Worm (Caenorhabditis elegans) whole organism, mixed stage, embryonic: ENCODE measurements around the gene Y48C3A.5.

Experiments
- M03D4.4 ChIP-seq: sonication (generic microtip); optimal IDR thresholded peaks from 2 replicates; lab custom pipeline; 2017; ENCODE audit warnings: mild to moderate bottlenecking, missing genetic modification characterization, missing compliant biosample characterization
- bed-3 ChIP-seq: fragments of 200-800 bp; sonication (Bioruptor generic); optimal IDR thresholded peaks from 3 replicates; lab custom pipeline; 2018; ENCODE audit warnings: mild to moderate bottlenecking, missing genetic modification characterization, moderate library complexity, missing compliant biosample characterization
- blmp-1 ChIP-seq: fragments of 150-350 bp; optimal IDR thresholded peaks from 2 replicates; lab custom pipeline; 2014; ENCODE audit warnings: missing biosample characterization, missing genetic modification characterization
- ceh-39 ChIP-seq: fragments of 150-350 bp; optimal IDR thresholded peaks from 2 replicates; lab custom pipeline; 2014; ENCODE audit warnings: missing biosample characterization, missing genetic modification characterization
- ceh-43 ChIP-seq: fragments of 200-800 bp; sonication (Bioruptor generic); optimal IDR thresholded peaks from 2 replicates; lab custom pipeline; 2018; ENCODE audit warnings: mild to moderate bottlenecking, missing genetic modification characterization, moderate library complexity, missing compliant biosample characterization
- ceh-83 ChIP-seq: fragments of 200-800 bp; sonication (Bioruptor generic); optimal IDR thresholded peaks from 2 replicates; lab custom pipeline; 2018; ENCODE audit warnings: mild to moderate bottlenecking, missing genetic modification characterization, missing compliant biosample characterization
- ces-1 ChIP-seq: fragments of 150-350 bp; optimal IDR thresholded peaks from 2 replicates; lab custom pipeline; 2014; ENCODE audit warnings: missing biosample characterization, missing genetic modification reagents, missing genetic modification characterization
- cnd-1 ChIP-seq: fragments of 200-800 bp; sonication (Bioruptor generic); optimal IDR thresholded peaks from 2 replicates; lab custom pipeline; 2018; ENCODE audit warnings: mild to moderate bottlenecking, missing genetic modification characterization, missing compliant biosample characterization
- drap-1 ChIP-seq: fragments of 200-800 bp; sonication (Bioruptor generic); optimal IDR thresholded peaks from 3 replicates; lab custom pipeline; 2018; ENCODE audit warnings: mild to moderate bottlenecking, missing genetic modification characterization, missing compliant biosample characterization
- elt-1 ChIP-seq: sonication (generic microtip); optimal IDR thresholded peaks from 2 replicates; lab custom pipeline; 2017; ENCODE audit warnings: missing genetic modification characterization, mild to moderate bottlenecking, missing compliant biosample characterization, antibody characterized with exemption, moderate library complexity, borderline replicate concordance; ENCODE audit not compliant: insufficient read depth
- elt-3 ChIP-seq: fragments of 150-350 bp; optimal IDR thresholded peaks from 2 replicates; lab custom pipeline; 2014; ENCODE audit warnings: missing biosample characterization, missing genetic modification characterization
- flh-1 ChIP-seq: fragments of 200-800 bp; sonication (Bioruptor generic); optimal IDR thresholded peaks from 2 replicates; lab custom pipeline; 2018; ENCODE audit warnings: mild to moderate bottlenecking, missing genetic modification characterization, moderate library complexity, missing compliant biosample characterization
- ham-2 ChIP-seq: fragments of 200-800 bp; sonication (Bioruptor generic); optimal IDR thresholded peaks from 2 replicates; lab custom pipeline; 2018; ENCODE audit warnings: mild to moderate bottlenecking, missing genetic modification characterization, missing compliant biosample characterization
- hlh-1 ChIP-seq: fragments of 150-350 bp; optimal IDR thresholded peaks from 2 replicates; lab custom pipeline; 2014; ENCODE audit warnings: missing biosample characterization, missing genetic modification reagents, missing genetic modification characterization
- lin-13 ChIP-seq: fragments of 150-350 bp; optimal IDR thresholded peaks from 2 replicates; lab custom pipeline; 2014; ENCODE audit warnings: missing biosample characterization, missing genetic modification characterization
- lin-32 ChIP-seq: fragments of 200-800 bp; sonication (Bioruptor generic); optimal IDR thresholded peaks from 2 replicates; lab custom pipeline; 2018; ENCODE audit warnings: mild to moderate bottlenecking, missing genetic modification characterization, missing compliant biosample characterization
- lsy-2 ChIP-seq: fragments of 150-350 bp; optimal IDR thresholded peaks from 2 replicates; lab custom pipeline; 2014; ENCODE audit warnings: missing biosample characterization, missing genetic modification characterization
- mab-5 ChIP-seq: fragments of 150-350 bp; optimal IDR thresholded peaks from 2 replicates; lab custom pipeline; 2014; ENCODE audit warnings: missing biosample characterization, missing genetic modification characterization
- mep-1 ChIP-seq: fragments of 150-350 bp; optimal IDR thresholded peaks from 2 replicates; lab custom pipeline; 2017; ENCODE audit warnings: missing biosample characterization, missing genetic modification reagents, missing genetic modification characterization, inconsistent platforms
- mls-2 ChIP-seq: sonication (generic microtip); optimal IDR thresholded peaks from 2 replicates; lab custom pipeline; 2016; ENCODE audit warnings: mild to moderate bottlenecking, missing genetic modification characterization, moderate library complexity, missing compliant biosample characterization
- nhr-12 ChIP-seq: fragments of 150-350 bp; optimal IDR thresholded peaks from 2 replicates; lab custom pipeline; 2014; ENCODE audit warnings: missing biosample characterization, missing genetic modification characterization
- nhr-2 ChIP-seq: fragments of 150-350 bp; optimal IDR thresholded peaks from 2 replicates; lab custom pipeline; 2014; ENCODE audit warnings: missing biosample characterization, missing genetic modification characterization
- nhr-237 ChIP-seq: fragments of 150-350 bp; optimal IDR thresholded peaks from 2 replicates; lab custom pipeline; 2014; ENCODE audit warnings: missing biosample characterization, missing genetic modification characterization
- nhr-28 ChIP-seq: fragments of 150-350 bp; optimal IDR thresholded peaks from 2 replicates; lab custom pipeline; 2014; ENCODE audit warnings: missing biosample characterization, missing genetic modification characterization
- nhr-76 ChIP-seq: sonication (generic microtip); optimal IDR thresholded peaks from 2 replicates; lab custom pipeline; 2017; ENCODE audit warnings: missing biosample characterization, missing genetic modification characterization
- pha-4 ChIP-seq: fragments of 150-350 bp; optimal IDR thresholded peaks from 2 replicates; lab custom pipeline; 2018; ENCODE audit warnings: missing biosample characterization, missing genetic modification reagents, missing genetic modification characterization
- sem-2 ChIP-seq: fragments of 200-800 bp; sonication (Bioruptor generic); optimal IDR thresholded peaks from 2 replicates; lab custom pipeline; 2018; ENCODE audit warnings: mild to moderate bottlenecking, missing genetic modification characterization, missing compliant biosample characterization
- snpc-4 ChIP-seq: fragments of 150-350 bp; optimal IDR thresholded peaks from 2 replicates; lab custom pipeline; 2014; ENCODE audit warnings: missing biosample characterization, missing genetic modification characterization
- sptf-1 ChIP-seq: sonication (generic microtip); optimal IDR thresholded peaks from 2 replicates; lab custom pipeline; 2017; ENCODE audit warnings: mild to moderate bottlenecking, missing genetic modification characterization, moderate library complexity, missing compliant biosample characterization
- tbx-8 ChIP-seq: fragments of 200-800 bp; sonication (Bioruptor generic); optimal IDR thresholded peaks from 2 replicates; lab custom pipeline; 2018; ENCODE audit warnings: mild to moderate bottlenecking, missing genetic modification characterization, moderate library complexity, missing compliant biosample characterization
- unc-120 ChIP-seq: sonication (generic microtip); optimal IDR thresholded peaks from 2 replicates; lab custom pipeline; 2017; ENCODE audit warnings: missing genetic modification characterization, missing compliant biosample characterization; ENCODE audit not compliant: poor library complexity, severe bottlenecking
- unc-39 ChIP-seq: fragments of 150-350 bp; optimal IDR thresholded peaks from 2 replicates; lab custom pipeline; 2014; ENCODE audit warnings: missing biosample characterization, missing genetic modification characterization
- unc-62 ChIP-seq: fragments of 150-350 bp; optimal IDR thresholded peaks from 2 replicates; lab custom pipeline; 2014; ENCODE audit warnings: missing biosample characterization, missing genetic modification reagents, missing genetic modification characterization
- zip-8 ChIP-seq: fragments of 150-350 bp; optimal IDR thresholded peaks from 2 replicates; lab custom pipeline; 2014; ENCODE audit warnings: missing biosample characterization, missing genetic modification characterization
- ztf-11 ChIP-seq: fragments of 150-350 bp; optimal IDR thresholded peaks from 2 replicates; lab custom pipeline; 2014; ENCODE audit warnings: missing biosample characterization, missing genetic modification characterization

Y48C3A.5 gene

DNA sequence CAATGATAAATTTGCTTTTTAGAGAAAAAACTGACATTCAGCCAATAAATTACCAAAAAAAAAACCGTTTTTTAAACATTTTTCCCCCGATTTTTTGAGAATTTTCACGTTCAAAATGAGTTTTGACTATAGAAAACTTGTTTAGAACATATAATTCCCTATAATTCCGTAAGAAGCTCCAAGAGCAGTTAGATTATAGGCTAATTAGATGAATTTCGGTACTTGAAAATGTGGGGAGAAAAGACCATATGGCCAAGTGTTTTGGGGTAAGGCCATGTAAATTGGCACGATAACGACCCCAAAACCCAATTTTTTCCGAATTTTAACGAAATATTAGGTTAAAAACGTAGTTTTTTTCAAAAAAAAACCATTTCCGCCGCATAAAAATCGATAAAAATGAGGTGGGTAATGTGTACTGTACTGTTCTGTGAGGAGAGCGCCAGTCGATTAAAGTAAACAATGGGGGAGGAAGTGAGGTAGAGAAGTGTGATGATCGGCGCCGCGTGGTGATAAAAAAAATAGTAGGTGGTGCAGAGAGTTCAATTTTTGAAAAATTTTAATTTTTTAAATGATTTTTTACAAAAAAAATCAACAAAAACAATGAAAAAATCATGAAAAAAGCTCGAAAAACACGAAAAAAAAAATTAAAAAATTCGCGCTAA lies 62.4 kb downstream of the Y48C3A.5 start:
- no peak for TF ChIP-seq snpc-4
- TF ChIP-seq ces-1 (GFP tag; lab: Kevin White, UChicago), result peak; percentile 85
- no peak for TF ChIP-seq unc-120 (tag; lab: Kevin White, UChicago)

DNA sequence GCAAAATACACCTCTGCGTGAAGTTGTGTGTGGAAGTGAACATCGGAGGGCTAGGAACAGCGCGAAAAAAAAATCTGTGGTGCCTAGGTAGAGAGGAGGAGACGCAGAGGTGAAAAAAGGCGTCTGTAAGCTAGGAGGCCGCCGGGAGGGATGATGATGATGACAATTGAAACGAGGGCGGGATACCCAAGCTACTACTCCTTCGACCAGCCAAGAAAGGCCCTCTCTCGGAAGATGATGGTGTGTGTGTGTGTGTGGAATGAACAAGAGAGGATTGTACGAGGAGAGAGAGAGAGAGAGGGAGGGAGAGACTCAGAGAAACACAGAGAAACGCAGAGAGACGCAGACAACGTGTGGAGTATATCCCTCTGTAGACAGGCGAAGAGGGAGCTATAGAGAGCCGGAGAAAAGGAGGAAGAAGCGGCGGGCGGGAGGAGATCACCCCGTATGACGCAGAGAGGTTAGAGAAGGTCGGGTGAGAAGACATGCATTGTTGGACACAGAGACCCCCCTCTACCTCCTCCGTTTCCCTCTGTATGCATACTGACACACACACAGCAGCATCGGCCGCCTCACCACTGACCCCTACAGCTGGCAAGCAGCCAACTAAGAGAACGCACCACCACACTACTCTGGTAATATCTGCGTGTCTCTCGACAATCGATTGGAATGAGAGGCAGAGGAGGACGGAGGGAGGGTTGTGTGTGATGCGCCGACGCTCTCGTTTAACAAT lies 64.3 kb downstream of the Y48C3A.5 start:
- peak; percentile 98 for TF ChIP-seq ham-2 (GFP tag; lab: Kevin White, UChicago)
- peak; percentile 20 for TF ChIP-seq unc-39 (tag; lab: Kevin White, UChicago)
- no peak for TF ChIP-seq elt-3
- no peak for TF ChIP-seq tbx-8 (GFP tag; lab: Kevin White, UChicago)
- TF ChIP-seq nhr-12 (tag; lab: Kevin White, UChicago), result no peak
- TF ChIP-seq mab-5 (tag; lab: Kevin White, UChicago), result no peak
- TF ChIP-seq drap-1, result peak; percentile 87
- peak; percentile 56 for TF ChIP-seq unc-62
- TF ChIP-seq nhr-28 (tag; lab: Kevin White, UChicago), result no peak
- TF ChIP-seq flh-1 (GFP tag; lab: Kevin White, UChicago), result no peak
- peak; percentile 50 for TF ChIP-seq pha-4 (tag; lab: Kevin White, UChicago)
- TF ChIP-seq lin-13 (tag; lab: Kevin White, UChicago), result peak; percentile 65
- TF ChIP-seq cnd-1, result peak; percentile 60
- TF ChIP-seq sem-2 (GFP tag; lab: Kevin White, UChicago), result peak; percentile 37
- TF ChIP-seq snpc-4, result no peak
- TF ChIP-seq M03D4.4 (tag; lab: Kevin White, UChicago), result peak; percentile 75
- peak; percentile 81 for TF ChIP-seq sptf-1 (tag; lab: Kevin White, UChicago)
- peak; percentile 94 for TF ChIP-seq unc-120 (tag; lab: Kevin White, UChicago)
- peak; percentile 63 for TF ChIP-seq ces-1 (GFP tag; lab: Kevin White, UChicago)
- TF ChIP-seq mep-1 (tag; lab: Kevin White, UChicago), result peak; percentile 66
- TF ChIP-seq ztf-11 (tag; lab: Kevin White, UChicago), result peak; percentile 92
- TF ChIP-seq hlh-1 (tag; lab: Kevin White, UChicago), result peak; percentile 30
- TF ChIP-seq ceh-43 (GFP tag; lab: Kevin White, UChicago), result no peak
- TF ChIP-seq mls-2 (tag; lab: Kevin White, UChicago), result peak; percentile 69
- TF ChIP-seq nhr-76, result no peak
- peak; percentile 47 for TF ChIP-seq nhr-237
- TF ChIP-seq zip-8 (tag; lab: Kevin White, UChicago), result no peak
- peak; percentile 61 for TF ChIP-seq nhr-2
- TF ChIP-seq elt-1 (tag; lab: Kevin White, UChicago), result no peak
- peak; percentile 61 for TF ChIP-seq lsy-2 (tag; lab: Kevin White, UChicago)
- peak; percentile 2 for TF ChIP-seq ceh-39 (tag; lab: Kevin White, UChicago)
- TF ChIP-seq bed-3, result no peak
- peak; percentile 63 for TF ChIP-seq lin-32
- peak; percentile 11 for TF ChIP-seq ceh-83
- no peak for TF ChIP-seq blmp-1 (tag; lab: Kevin White, UChicago)

DNA sequence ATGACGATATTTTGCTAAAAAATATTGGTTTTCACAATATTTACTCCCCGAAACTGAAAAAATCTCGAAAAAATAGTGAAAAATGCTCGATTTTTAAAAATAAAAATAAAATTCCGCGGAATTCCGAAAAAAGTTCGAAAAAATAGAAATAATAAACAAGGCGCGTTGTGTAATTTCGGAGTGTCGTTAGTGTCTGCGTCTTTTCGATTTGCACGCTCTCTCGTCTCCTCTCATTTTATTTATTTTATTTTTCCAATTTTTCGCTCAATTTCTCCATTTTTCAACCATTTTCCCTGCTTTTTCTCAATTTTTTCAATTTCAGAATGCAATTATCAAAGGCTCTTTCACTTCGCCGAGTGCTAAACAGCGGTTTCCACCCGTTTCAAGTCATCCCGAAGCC lies 67.1 kb downstream of the Y48C3A.5 start, which contains the start of gene mrpl-20:
Gene mrpl-20 (plus strand): TSS at position 323 of the 400 bp plus-strand sequence.
- TF ChIP-seq ces-1 (GFP tag; lab: Kevin White, UChicago) (peak; percentile 47), zip-8 (tag; lab: Kevin White, UChicago) (no peak), pha-4 (tag; lab: Kevin White, UChicago) (no peak), unc-120 (tag; lab: Kevin White, UChicago) (peak; percentile 16), mep-1 (tag; lab: Kevin White, UChicago) (peak; percentile 22)
